Worm (Caenorhabditis elegans) whole organism, L1 larva: ENCODE results near the gene F49F1.5.
A peak's percentile ranks its signal among the peaks of the same experiment; 100 is the strongest.

Experiments used
- C16A3.4 ChIP-seq: fragments of 150-350 bp; optimal IDR thresholded peaks from 2 replicates; lab custom pipeline; 2014; ENCODE audit warnings: missing biosample characterization, missing genetic modification characterization
- F16B12.6 ChIP-seq: fragments of 150-350 bp; optimal IDR thresholded peaks from 2 replicates; lab custom pipeline; 2014; ENCODE audit warnings: missing biosample characterization, missing genetic modification characterization
- Y116A8C.19 ChIP-seq: sonication (generic microtip); optimal IDR thresholded peaks from 2 replicates; lab custom pipeline; 2016; ENCODE audit warnings: missing compliant biosample characterization, missing genetic modification characterization, borderline replicate concordance
- aha-1 ChIP-seq: fragments of 150-350 bp; optimal IDR thresholded peaks from 2 replicates; lab custom pipeline; 2014; ENCODE audit warnings: missing biosample characterization, missing genetic modification characterization
- alr-1 ChIP-seq: fragments of 200-800 bp; sonication (Bioruptor generic); optimal IDR thresholded peaks from 2 replicates; lab custom pipeline; 2018; ENCODE audit warnings: borderline replicate concordance, mild to moderate bottlenecking, missing genetic modification characterization, missing compliant biosample characterization
- ceh-8 ChIP-seq: fragments of 200-800 bp; sonication (Bioruptor generic); optimal IDR thresholded peaks from 2 replicates; lab custom pipeline; 2018; ENCODE audit warnings: mild to moderate bottlenecking, missing genetic modification characterization, moderate library complexity, missing compliant biosample characterization
- ces-1 ChIP-seq: fragments of 150-350 bp; optimal IDR thresholded peaks from 2 replicates; lab custom pipeline; 2014; ENCODE audit warnings: missing biosample characterization, missing genetic modification reagents, missing genetic modification characterization
- dsc-1 ChIP-seq: sonication (generic microtip); optimal IDR thresholded peaks from 2 replicates; lab custom pipeline; 2016; ENCODE audit warnings: mild to moderate bottlenecking, missing genetic modification characterization, missing compliant biosample characterization
- efl-1 ChIP-seq, 4 experiments: fragments of 150-350 bp; optimal IDR thresholded peaks in 3 of 4; peaks in 1 of 4; 1 replicate in 1 of 4; 2 replicates in 3 of 4; lab custom pipeline; 2014; ENCODE audit warnings: missing biosample characterization in 2 of 4, missing genetic modification characterization in 2 of 4, missing genetic modification reagents in 2 of 4
- efl-3 ChIP-seq: fragments of 200-800 bp; sonication (Bioruptor generic); optimal IDR thresholded peaks from 2 replicates; lab custom pipeline; 2018; ENCODE audit warnings: mild to moderate bottlenecking, missing genetic modification characterization, missing compliant biosample characterization
- elt-2 ChIP-seq: sonication (generic microtip); optimal IDR thresholded peaks from 2 replicates; lab custom pipeline; 2016; ENCODE audit warnings: missing genetic modification characterization, mild to moderate bottlenecking, inconsistent platforms, missing compliant biosample characterization, missing genetic modification reagents
- hlh-17 ChIP-seq: fragments of 200-800 bp; sonication (Bioruptor generic); optimal IDR thresholded peaks from 2 replicates; lab custom pipeline; 2018; ENCODE audit warnings: missing genetic modification characterization, mild to moderate bottlenecking, missing compliant biosample characterization, moderate library complexity, borderline replicate concordance
- hlh-4 ChIP-seq: sonication (generic microtip); optimal IDR thresholded peaks from 2 replicates; lab custom pipeline; 2016; ENCODE audit warnings: mild to moderate bottlenecking, missing genetic modification characterization, missing compliant biosample characterization
- hpl-2 ChIP-seq: fragments of 150-350 bp; optimal IDR thresholded peaks from 2 replicates; lab custom pipeline; 2014; ENCODE audit warnings: missing biosample characterization, missing genetic modification reagents, missing genetic modification characterization
- jun-1 ChIP-seq: fragments of 150-350 bp; optimal IDR thresholded peaks from 2 replicates; lab custom pipeline; 2014; ENCODE audit warnings: missing biosample characterization, missing genetic modification reagents, missing genetic modification characterization
- lin-13 ChIP-seq: fragments of 150-350 bp; optimal IDR thresholded peaks from 2 replicates; lab custom pipeline; 2014; ENCODE audit warnings: missing biosample characterization, missing genetic modification reagents, missing genetic modification characterization
- lin-14 ChIP-seq: fragments of 200-800 bp; sonication (Bioruptor generic); optimal IDR thresholded peaks from 2 replicates; lab custom pipeline; 2018; ENCODE audit warnings: mild to moderate bottlenecking, missing genetic modification characterization, moderate library complexity, missing compliant biosample characterization
- lin-15B ChIP-seq: fragments of 150-350 bp; sonication (generic microtip); optimal IDR thresholded peaks from 3 replicates; lab custom pipeline; 2014; ENCODE audit warnings: missing biosample characterization, missing genetic modification characterization
- mep-1 ChIP-seq: fragments of 150-350 bp; optimal IDR thresholded peaks from 2 replicates; lab custom pipeline; 2014; ENCODE audit warnings: missing biosample characterization, missing genetic modification characterization
- nhr-11 ChIP-seq: fragments of 150-350 bp; optimal IDR thresholded peaks from 2 replicates; lab custom pipeline; 2014; ENCODE audit warnings: missing biosample characterization, missing genetic modification characterization
- nhr-90 ChIP-seq: sonication (generic microtip); optimal IDR thresholded peaks from 2 replicates; lab custom pipeline; 2016; ENCODE audit warnings: mild to moderate bottlenecking, missing genetic modification characterization, missing compliant biosample characterization; ENCODE audit not compliant: poor library complexity
- rnt-1 ChIP-seq: sonication (generic microtip); optimal IDR thresholded peaks from 2 replicates; lab custom pipeline; 2016; ENCODE audit warnings: mild to moderate bottlenecking, missing genetic modification characterization, moderate library complexity, missing compliant biosample characterization
- snpc-4 ChIP-seq: fragments of 150-350 bp; optimal IDR thresholded peaks from 2 replicates; lab custom pipeline; 2014; ENCODE audit warnings: missing biosample characterization, missing genetic modification characterization
- tlp-1 ChIP-seq: fragments of 150-350 bp; optimal IDR thresholded peaks from 2 replicates; lab custom pipeline; 2014; ENCODE audit warnings: missing biosample characterization, missing genetic modification characterization
- unc-130 ChIP-seq: fragments of 150-350 bp; optimal IDR thresholded peaks from 2 replicates; lab custom pipeline; 2017; ENCODE audit warnings: missing biosample characterization, missing genetic modification characterization, inconsistent platforms
- ztf-11 ChIP-seq, 2 experiments: sonication (generic microtip); optimal IDR thresholded peaks; 2 replicates each; lab custom pipeline; 2016 to 2017; ENCODE audit warnings: missing genetic modification characterization in 2 of 2, missing biosample characterization in 1 of 2, missing compliant biosample characterization in 1 of 2

F49F1.5 gene

DNA sequence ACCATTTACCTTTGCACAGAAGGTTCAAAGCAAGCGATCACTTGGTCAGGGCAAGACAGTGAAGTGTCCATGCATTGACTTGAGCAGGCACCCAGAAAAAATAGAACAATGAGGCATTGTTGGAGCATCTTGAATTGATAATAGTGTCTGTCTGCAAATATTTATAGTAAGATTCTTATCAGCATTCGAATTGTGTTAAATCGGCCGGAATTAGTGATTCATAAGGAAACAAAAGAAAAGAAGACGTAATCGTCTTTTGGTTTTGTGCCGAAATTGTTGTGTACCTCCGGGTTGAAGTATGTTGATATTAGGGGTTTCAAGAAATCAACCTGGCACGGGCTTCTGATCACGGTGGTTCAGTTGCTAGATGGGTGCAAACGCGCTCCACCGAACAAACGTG is at the start of gene F49F1.5:
F49F1.5 (minus strand) TSS at position 153 of the 400 bp plus-strand sequence.
- TF ChIP-seq elt-2 (tag; lab: Kevin White, UChicago): peak; percentile 69
- TF ChIP-seq dsc-1 (tag; lab: Kevin White, UChicago): no peak
- no peak for TF ChIP-seq ces-1 (GFP tag; lab: Kevin White, UChicago)

DNA sequence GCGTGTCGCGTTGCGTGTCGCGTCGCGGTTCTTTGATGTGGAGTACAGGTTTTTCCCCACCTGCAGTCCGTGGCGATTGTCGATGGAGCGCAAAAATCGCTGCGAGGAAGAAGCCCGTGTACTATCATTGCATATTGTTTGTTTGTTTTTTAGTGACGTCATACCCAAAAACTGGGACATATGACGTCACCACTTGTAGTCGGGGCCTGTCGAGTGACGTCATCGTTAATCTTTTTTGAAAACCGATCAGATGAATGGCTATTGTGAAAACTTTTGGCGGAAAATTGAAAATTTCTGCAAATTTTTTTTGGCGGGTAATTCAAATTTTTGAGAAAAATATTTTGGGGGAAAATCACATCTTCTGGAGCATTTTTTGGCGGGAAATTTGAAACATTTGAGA is 47.1 kb upstream of the F49F1.5 start:
- no peak for TF ChIP-seq F16B12.6 (tag; lab: Kevin White, UChicago)
- TF ChIP-seq efl-3 (GFP tag; lab: Kevin White, UChicago): no peak
- no peak for TF ChIP-seq Y116A8C.19 (tag; lab: Kevin White, UChicago)
- no peak for TF ChIP-seq C16A3.4 (tag; lab: Kevin White, UChicago)
- no peak for TF ChIP-seq efl-1 (optimal IDR thresholded peaks at IDR 0.05; lab: Kevin White, UChicago)
- TF ChIP-seq efl-1 (GFP tag; optimal IDR thresholded peaks at IDR 0.05 in 1 of 2; lab: Kevin White, UChicago): no peak
- no peak for TF ChIP-seq hlh-4
- TF ChIP-seq aha-1 (tag; lab: Kevin White, UChicago): no peak

DNA sequence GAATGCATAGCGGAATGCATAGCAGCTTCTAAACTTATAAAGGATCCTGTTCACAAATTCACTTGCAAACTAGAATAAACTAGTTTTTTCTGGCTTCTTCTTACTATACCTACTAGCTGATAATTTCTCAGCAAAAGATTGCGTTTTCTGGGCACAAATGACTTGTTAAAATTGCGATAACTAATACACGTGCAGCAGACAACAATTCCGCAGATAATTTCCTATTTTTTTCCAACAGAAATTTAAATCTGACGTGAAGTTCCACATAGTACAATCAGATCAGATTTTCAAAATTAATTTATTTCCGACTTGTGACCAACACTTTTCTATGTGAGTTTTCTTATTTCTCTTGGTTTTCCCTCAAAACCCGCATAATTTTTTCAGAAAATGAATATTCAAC is 44.2 kb upstream of the F49F1.5 start, which contains the start of gene scrm-8:
scrm-8 (plus strand) TSS at position 301 of the 400 bp plus-strand sequence.
- TF ChIP-seq mep-1 (tag; lab: Kevin White, UChicago): no peak
- TF ChIP-seq ztf-11 (tag; optimal IDR thresholded peaks at IDR 0.05; lab: Kevin White, UChicago): no peak
- TF ChIP-seq alr-1 (tag; lab: Kevin White, UChicago): no peak
- TF ChIP-seq nhr-90: no peak
- TF ChIP-seq lin-13 (GFP tag; lab: Kevin White, UChicago): no peak
- no peak for TF ChIP-seq rnt-1 (tag; lab: Kevin White, UChicago)
- TF ChIP-seq hlh-17 (GFP tag; lab: Kevin White, UChicago): no peak
- TF ChIP-seq, all 84 proteins: peak for 0

DNA sequence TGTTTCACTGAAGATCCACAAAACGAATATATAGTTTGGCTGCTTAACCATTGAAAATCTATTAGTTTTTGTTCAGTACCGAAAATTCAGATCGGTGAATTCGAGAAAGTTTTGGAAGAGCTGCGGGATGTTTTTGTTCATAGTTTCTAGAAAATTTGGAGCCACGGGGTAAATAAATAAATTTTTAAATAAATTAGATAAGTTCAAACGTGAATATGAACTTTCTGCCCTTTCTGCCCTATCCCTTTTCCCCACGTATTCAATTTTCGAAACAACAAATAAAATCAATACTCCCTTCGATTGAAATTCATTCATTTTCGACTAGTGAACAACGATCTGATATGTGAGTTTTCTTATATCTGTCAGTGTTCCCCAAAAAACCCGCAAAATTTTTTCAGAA is 41.9 kb upstream of the F49F1.5 start, which contains the start of gene scrm-5:
scrm-5 (plus strand) TSS at position 301 of the 400 bp plus-strand sequence.
- TF ChIP-seq nhr-11 (tag; lab: Kevin White, UChicago) (no peak), snpc-4 (no peak), tlp-1 (tag; lab: Kevin White, UChicago) (no peak), lin-14 (GFP tag; lab: Kevin White, UChicago) (no peak)

DNA sequence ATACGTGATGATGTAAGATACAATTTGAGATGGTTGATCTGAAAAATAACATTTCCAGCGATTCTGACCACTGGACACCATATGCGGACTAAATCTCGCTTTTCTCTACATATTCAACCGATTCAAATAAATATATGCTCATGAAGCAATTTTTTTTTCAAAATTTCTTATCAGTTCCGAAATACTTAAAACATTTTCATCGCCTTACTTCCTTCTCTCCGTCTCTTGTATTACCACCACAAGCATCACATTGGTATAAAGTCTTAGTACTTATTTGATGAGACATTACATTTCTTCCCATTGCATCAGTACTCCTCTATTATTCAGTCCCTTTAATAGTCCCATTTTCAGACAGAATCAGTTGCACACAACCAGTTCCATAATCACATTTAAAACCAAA is 34.4 kb upstream of the F49F1.5 start, which contains the start of gene K08D10.14:
K08D10.14 (plus strand) TSS at position 301 of the 400 bp plus-strand sequence.
- TF ChIP-seq hpl-2 (GFP tag; lab: Kevin White, UChicago) (no peak), elt-2 (tag; lab: Kevin White, UChicago) (peak; percentile 19)

DNA sequence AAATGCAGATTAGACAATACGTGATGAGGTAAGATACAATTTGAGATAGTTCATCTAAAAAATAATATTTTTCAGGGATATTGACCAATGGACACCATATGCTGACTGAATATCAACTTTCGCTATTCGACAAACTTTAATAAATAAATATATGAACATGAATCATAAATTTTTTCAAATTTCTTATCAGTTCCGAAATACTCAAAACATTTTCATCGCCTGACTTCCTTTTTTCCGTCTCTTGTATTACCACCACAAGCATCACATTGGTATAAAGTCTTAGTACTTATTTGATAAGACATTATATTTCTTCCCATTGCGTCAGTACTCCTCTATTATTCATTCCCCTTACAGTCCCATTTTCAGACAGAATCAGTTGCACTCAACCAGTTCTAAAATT is 31.9 kb upstream of the F49F1.5 start, which contains the start of the genes K08D10.10 and R07C12.1:
K08D10.10 (plus strand) TSS at position 93 of the 400 bp plus-strand sequence.
R07C12.1 (plus strand) TSS at position 314 of the 400 bp plus-strand sequence.
- peak; percentile 79 for TF ChIP-seq elt-2 (tag; lab: Kevin White, UChicago)
- no peak for TF ChIP-seq ceh-8 (GFP tag; lab: Kevin White, UChicago)

DNA sequence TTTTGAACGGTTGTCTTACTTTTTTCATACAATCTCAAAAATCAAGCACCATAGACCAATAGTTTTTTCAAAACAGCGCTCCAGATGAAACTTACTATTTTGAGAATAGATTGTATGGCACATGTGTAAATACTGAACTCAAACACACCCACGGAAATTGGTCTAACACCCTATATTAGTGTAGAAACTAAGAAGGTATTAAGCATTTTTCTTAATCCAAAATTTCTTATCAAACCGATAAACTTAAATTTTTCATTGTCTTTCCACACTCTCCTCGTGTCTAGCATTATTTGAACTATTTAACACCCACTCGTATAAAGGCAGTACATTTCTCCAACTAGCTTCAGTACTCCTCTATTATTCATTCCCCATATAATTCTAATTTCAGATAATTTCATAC is 29.9 kb upstream of the F49F1.5 start:
- TF ChIP-seq lin-15B (no peak), elt-2 (tag; lab: Kevin White, UChicago) (peak; percentile 58), efl-1 (optimal IDR thresholded peaks at IDR 0.05; lab: Kevin White, UChicago) (no peak), efl-1 (GFP tag; optimal IDR thresholded peaks at IDR 0.05 in 1 of 2; lab: Kevin White, UChicago) (peak in 1 of 2 experiments; percentile 57)

DNA sequence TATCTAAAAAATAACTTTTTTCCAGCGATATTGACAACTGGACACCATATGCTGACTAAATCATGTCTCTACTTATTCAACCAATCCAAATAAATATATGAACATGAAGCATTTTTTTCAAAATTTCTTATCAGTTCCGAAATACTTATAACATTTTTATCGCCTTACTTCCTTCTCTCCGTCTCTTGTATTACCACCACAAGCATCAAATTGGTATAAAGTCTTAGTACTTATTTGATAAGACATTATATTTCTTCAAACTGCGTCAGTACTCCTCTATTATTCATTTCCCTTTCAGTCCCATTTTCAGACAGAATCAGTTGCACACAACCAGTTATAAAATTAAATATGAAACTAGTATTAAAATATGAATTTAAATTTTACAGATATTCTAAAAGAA is 27.7 kb upstream of the F49F1.5 start:
- TF ChIP-seq unc-130 (tag; lab: Kevin White, UChicago): no peak
- TF ChIP-seq lin-15B: no peak
- peak; percentile 92 for TF ChIP-seq elt-2 (tag; lab: Kevin White, UChicago)
- TF ChIP-seq efl-1 (optimal IDR thresholded peaks at IDR 0.05; lab: Kevin White, UChicago): no peak
- peak in 1 of 2 experiments; percentile 38 for TF ChIP-seq efl-1 (GFP tag; optimal IDR thresholded peaks at IDR 0.05 in 1 of 2; lab: Kevin White, UChicago)
- no peak for TF ChIP-seq tlp-1 (tag; lab: Kevin White, UChicago)
- peak; percentile 1 for TF ChIP-seq nhr-90
- peak; percentile 34 for TF ChIP-seq jun-1 (tag; lab: Kevin White, UChicago)
- TF ChIP-seq ztf-11 (tag; optimal IDR thresholded peaks at IDR 0.05; lab: Kevin White, UChicago): no peak
